Fruit fly (Drosophila melanogaster) whole organism, adult: ENCODE results near the gene wrd.

Experiments
- CG11617 ChIP-seq: fragments of 200-800 bp; sonication (Bioruptor generic); optimal IDR thresholded peaks from 2 replicates; lab custom pipeline; 2017; ENCODE audit warnings: mild to moderate bottlenecking, missing biosample characterization, missing genetic modification reagents, missing genetic modification characterization
- CG12768 ChIP-seq: fragments of 200-800 bp; sonication (Bioruptor generic); optimal IDR thresholded peaks from 2 replicates; lab custom pipeline; 2017; ENCODE audit warnings: missing biosample characterization, missing genetic modification characterization, mild to moderate bottlenecking, moderate library complexity, missing genetic modification reagents
- CG14711 ChIP-seq: fragments of 200-800 bp; sonication (Bioruptor generic); optimal IDR thresholded peaks from 2 replicates; lab custom pipeline; 2018; ENCODE audit warnings: missing biosample characterization, mild to moderate bottlenecking, missing genetic modification characterization, moderate library complexity
- CG1620 ChIP-seq: fragments of 200-800 bp; sonication (Bioruptor generic); optimal IDR thresholded peaks from 2 replicates; lab custom pipeline; 2016; ENCODE audit warnings: missing biosample characterization, missing genetic modification characterization
- CG33017 ChIP-seq: fragments of 200-800 bp; sonication (Bioruptor generic); optimal IDR thresholded peaks from 2 replicates; lab custom pipeline; 2018; ENCODE audit warnings: missing biosample characterization, mild to moderate bottlenecking, missing genetic modification characterization, moderate library complexity
- CG5204 ChIP-seq: fragments of 200-800 bp; sonication (Bioruptor generic); optimal IDR thresholded peaks from 2 replicates; lab custom pipeline; 2016; ENCODE audit warnings: missing biosample characterization, missing genetic modification characterization
- CG7045 ChIP-seq: fragments of 200-800 bp; sonication (Bioruptor generic); optimal IDR thresholded peaks from 2 replicates; lab custom pipeline; 2017; ENCODE audit warnings: missing biosample characterization, mild to moderate bottlenecking, missing genetic modification characterization
- CG7101 ChIP-seq: fragments of 200-800 bp; sonication (Bioruptor generic); optimal IDR thresholded peaks from 2 replicates; lab custom pipeline; 2018; ENCODE audit warnings: missing biosample characterization, mild to moderate bottlenecking, missing genetic modification characterization, moderate library complexity
- Clk ChIP-seq: fragments of 200-800 bp; sonication (Bioruptor generic); optimal IDR thresholded peaks from 2 replicates; lab custom pipeline; 2017; ENCODE audit warnings: missing biosample characterization, missing genetic modification characterization
- Crg-1 ChIP-seq: fragments of 200-800 bp; sonication (Bioruptor generic); optimal IDR thresholded peaks from 2 replicates; lab custom pipeline; 2016; ENCODE audit warnings: missing biosample characterization, missing genetic modification characterization
- Hr96 ChIP-seq: fragments of 200-800 bp; sonication (Bioruptor generic); optimal IDR thresholded peaks from 2 replicates; lab custom pipeline; 2016; ENCODE audit warnings: missing biosample characterization, missing genetic modification characterization
- Mnt ChIP-seq: fragments of 200-800 bp; sonication (Bioruptor generic); optimal IDR thresholded peaks from 2 replicates; lab custom pipeline; 2016; ENCODE audit warnings: missing biosample characterization, mild to moderate bottlenecking, missing genetic modification characterization
- bab1 ChIP-seq: fragments of 200-800 bp; sonication (Bioruptor generic); optimal IDR thresholded peaks from 3 replicates; lab custom pipeline; 2019; ENCODE audit warnings: missing biosample characterization, mild to moderate bottlenecking, missing genetic modification characterization, moderate library complexity
- cic ChIP-seq: fragments of 200-800 bp; sonication (Bioruptor generic); optimal IDR thresholded peaks from 2 replicates; lab custom pipeline; 2017; ENCODE audit warnings: missing biosample characterization, mild to moderate bottlenecking, missing genetic modification characterization, moderate library complexity
- cnc ChIP-seq, 2 experiments: fragments of >200 bp; optimal IDR thresholded peaks; 2 replicates each; lab custom pipeline; 2017
- kay ChIP-seq: fragments of 200-800 bp; sonication (Bioruptor generic); peaks from one replicate; lab custom pipeline; 2016; ENCODE audit warnings: missing biosample characterization, missing genetic modification characterization, borderline replicate concordance
- ovo ChIP-seq: fragments of 200-800 bp; sonication (Bioruptor generic); optimal IDR thresholded peaks from 2 replicates; lab custom pipeline; 2016; ENCODE audit warnings: missing biosample characterization, missing genetic modification characterization
- pad ChIP-seq: fragments of 200-800 bp; sonication (Bioruptor generic); optimal IDR thresholded peaks from 3 replicates; lab custom pipeline; 2017; ENCODE audit warnings: missing biosample characterization, missing genetic modification characterization, mild to moderate bottlenecking, moderate library complexity, missing genetic modification reagents
- tj ChIP-seq: fragments of 200-800 bp; sonication (Bioruptor generic); optimal IDR thresholded peaks from 3 replicates; lab custom pipeline; 2017; ENCODE audit warnings: missing biosample characterization, mild to moderate bottlenecking, missing genetic modification characterization, moderate library complexity
- toe ChIP-seq: fragments of 200-800 bp; sonication (Bioruptor generic); optimal IDR thresholded peaks from 2 replicates; lab custom pipeline; 2016; ENCODE audit warnings: missing biosample characterization, missing genetic modification characterization

wrd gene

dm6 chr3R:18167416-18168237, at the start of gene wrd:
TSS of gene wrd (plus strand) at chr3R:18167757.
- TF ChIP-seq CG11617 (no peak), Clk (no peak), CG12768 (GFP tag; lab: Kevin White, UChicago) (peak; percentile 14), ovo (GFP tag; lab: Kevin White, UChicago) (peak; percentile 26), cic (GFP tag; lab: Kevin White, UChicago) (peak; percentile 54), CG7101 (tag; lab: Kevin White, UChicago) (no peak), CG5204 (peak; percentile 46), bab1 (GFP tag; lab: Kevin White, UChicago) (peak; percentile 29), pad (GFP tag; lab: Kevin White, UChicago) (no peak), Hr96 (peak; percentile 29), tj (GFP tag; lab: Kevin White, UChicago) (peak; percentile 41), CG7045 (no peak), CG1620 (GFP tag; lab: Kevin White, UChicago) (peak; percentile 27), Crg-1 (GFP tag; lab: Kevin White, UChicago) (no peak), Mnt (peak; percentile 54), CG14711 (tag; lab: Kevin White, UChicago) (no peak), CG33017 (tag; lab: Kevin White, UChicago) (no peak), kay (GFP tag; lab: Kevin White, UChicago) (no peak), toe (peak; percentile 61), cnc (optimal IDR thresholded peaks at IDR 0.05; lab: Kevin White, UChicago) (no peak)

dm6 chr3R:18118239-18118638, 49.3 kb upstream of the wrd start:
- no peak for TF ChIP-seq CG7045
- no peak for TF ChIP-seq CG1620 (GFP tag; lab: Kevin White, UChicago)
- no peak for TF ChIP-seq CG12768 (GFP tag; lab: Kevin White, UChicago)
- no peak for TF ChIP-seq Clk
- no peak for TF ChIP-seq Crg-1 (GFP tag; lab: Kevin White, UChicago)
- no peak for TF ChIP-seq cnc (optimal IDR thresholded peaks at IDR 0.05; lab: Kevin White, UChicago)
- no peak for TF ChIP-seq toe
- no peak for TF ChIP-seq kay (GFP tag; lab: Kevin White, UChicago)
- no peak for TF ChIP-seq pad (GFP tag; lab: Kevin White, UChicago)
- TF ChIP-seq tj (GFP tag; lab: Kevin White, UChicago), result no peak
- no peak for TF ChIP-seq CG11617
- no peak for TF ChIP-seq Hr96
- no peak for TF ChIP-seq bab1 (GFP tag; lab: Kevin White, UChicago)
- TF ChIP-seq CG5204, result no peak

dm6 chr3R:18118695-18119094, 48.9 kb upstream of the wrd start:
- no peak for TF ChIP-seq pad (GFP tag; lab: Kevin White, UChicago)
- TF ChIP-seq CG5204, result no peak

- no peak for TF ChIP-seq Hr96
- TF ChIP-seq cic (GFP tag; lab: Kevin White, UChicago), result peak; percentile 83
- TF ChIP-seq pad (GFP tag; lab: Kevin White, UChicago), result peak; percentile 99
- TF ChIP-seq Mnt, result no peak
- peak; percentile 2 for TF ChIP-seq CG5204
These were observed 46.0 kb upstream of the wrd start for dm6 chr3R:18121385-18122151.

- TF ChIP-seq CG7045 (peak; percentile 36), Hr96 (peak; percentile 51), CG33017 (tag; lab: Kevin White, UChicago) (no peak)
These were observed 42.4 kb upstream of the wrd start for dm6 chr3R:18125023-18125630.

dm6 chr3R:18130720-18131119, 36.8 kb upstream of the wrd start:
- TF ChIP-seq CG7045, result no peak
- no peak for TF ChIP-seq Mnt
- TF ChIP-seq Hr96, result no peak
- TF ChIP-seq CG33017 (tag; lab: Kevin White, UChicago), result no peak
- TF ChIP-seq ovo (GFP tag; lab: Kevin White, UChicago), result no peak

dm6 chr3R:18144853-18145252, 22.7 kb upstream of the wrd start:
- TF ChIP-seq CG1620 (GFP tag; lab: Kevin White, UChicago) (no peak), CG14711 (tag; lab: Kevin White, UChicago) (no peak), ovo (GFP tag; lab: Kevin White, UChicago) (no peak), Clk (no peak), tj (GFP tag; lab: Kevin White, UChicago) (no peak), toe (no peak), cic (GFP tag; lab: Kevin White, UChicago) (no peak), CG33017 (tag; lab: Kevin White, UChicago) (no peak), Crg-1 (GFP tag; lab: Kevin White, UChicago) (no peak), pad (GFP tag; lab: Kevin White, UChicago) (no peak), CG5204 (no peak), Mnt (no peak), CG11617 (no peak), CG7101 (tag; lab: Kevin White, UChicago) (no peak), bab1 (GFP tag; lab: Kevin White, UChicago) (no peak), Hr96 (no peak), CG12768 (GFP tag; lab: Kevin White, UChicago) (no peak), cnc (optimal IDR thresholded peaks at IDR 0.05; lab: Kevin White, UChicago) (no peak), kay (GFP tag; lab: Kevin White, UChicago) (no peak)
